Fruit fly (Drosophila melanogaster) whole organism, embryonic: ENCODE measurements around the gene CG32767.

Experiments
- Aef1 ChIP-seq: fragments of 200-800 bp; sonication (Bioruptor generic); IDR thresholded peaks from 3 replicates; pipeline ENCODE4 v1.3.6; 2022; ENCODE audit warnings: missing biosample characterization, missing genetic modification characterization
- CG10654 ChIP-seq: fragments of 200-800 bp; sonication (Bioruptor generic); optimal IDR thresholded peaks from 2 replicates; lab custom pipeline; 2016; ENCODE audit warnings: missing biosample characterization, missing genetic modification characterization
- CG14441 ChIP-seq: fragments of 200-800 bp; sonication (Bioruptor generic); IDR thresholded peaks from 2 replicates; pipeline ENCODE4 v1.3.6; 2022; ENCODE audit warnings: missing biosample characterization, missing genetic modification characterization
- CG18262 ChIP-seq: fragments of 200-800 bp; optimal IDR thresholded peaks from 3 replicates; lab custom pipeline; 2019; ENCODE audit warnings: missing biosample characterization, mild to moderate bottlenecking, missing genetic modification characterization, moderate library complexity
- CG18599 ChIP-seq: fragments of 200-800 bp; sonication (Bioruptor generic); optimal IDR thresholded peaks from 3 replicates; lab custom pipeline; 2017; ENCODE audit warnings: missing biosample characterization, missing genetic modification characterization, mild to moderate bottlenecking, moderate library complexity, missing genetic modification reagents
- CG3163 ChIP-seq: fragments of 200-800 bp; sonication (Bioruptor generic); optimal IDR thresholded peaks from 3 replicates; lab custom pipeline; 2016; ENCODE audit warnings: missing biosample characterization, missing genetic modification characterization
- CG43689 ChIP-seq: fragments of 200-800 bp; sonication (Bioruptor generic); IDR thresholded peaks from 2 replicates; pipeline ENCODE4 v1.3.6; 2022; ENCODE audit warnings: missing biosample characterization, missing genetic modification characterization
- CG8089 ChIP-seq: fragments of 200-800 bp; sonication (Bioruptor generic); optimal IDR thresholded peaks from 3 replicates; lab custom pipeline; 2016; ENCODE audit warnings: missing biosample characterization, missing genetic modification characterization
- CG8478 ChIP-seq: fragments of >200 bp; optimal IDR thresholded peaks from 2 replicates; lab custom pipeline; 2018
- CG8944 ChIP-seq: fragments of 200-800 bp; sonication (Bioruptor generic); optimal IDR thresholded peaks from 3 replicates; lab custom pipeline; 2016; ENCODE audit warnings: missing biosample characterization, missing genetic modification characterization
- CG9437 ChIP-seq: fragments of 200-800 bp; sonication (Bioruptor generic); optimal IDR thresholded peaks from 2 replicates; lab custom pipeline; 2018; ENCODE audit warnings: missing biosample characterization, mild to moderate bottlenecking, missing genetic modification characterization
- CG9727 ChIP-seq: fragments of 200-800 bp; sonication (Bioruptor generic); optimal IDR thresholded peaks from 3 replicates; lab custom pipeline; 2017; ENCODE audit warnings: missing biosample characterization, mild to moderate bottlenecking, missing genetic modification characterization
- CoRest ChIP-seq: fragments of 200-800 bp; sonication (Bioruptor generic); optimal IDR thresholded peaks from 3 replicates; lab custom pipeline; 2018; ENCODE audit warnings: missing biosample characterization, mild to moderate bottlenecking, missing genetic modification characterization, moderate library complexity
- D19A ChIP-seq: fragments of 200-800 bp; optimal IDR thresholded peaks from 3 replicates; lab custom pipeline; 2019; ENCODE audit warnings: missing biosample characterization, mild to moderate bottlenecking, missing genetic modification characterization, moderate library complexity
- Dbx ChIP-seq: fragments of 200-800 bp; sonication (Bioruptor generic); IDR thresholded peaks from 3 replicates; pipeline ENCODE4 v1.3.6; 2022; ENCODE audit warnings: missing biosample characterization, missing genetic modification characterization
- Hmx ChIP-seq: fragments of 200-800 bp; sonication (Bioruptor generic); optimal IDR thresholded peaks from 2 replicates; lab custom pipeline; 2016; ENCODE audit warnings: missing biosample characterization, missing genetic modification characterization
- Hr3 ChIP-seq: fragments of 200-800 bp; sonication (Bioruptor generic); optimal IDR thresholded peaks from 3 replicates; lab custom pipeline; 2016; ENCODE audit warnings: missing biosample characterization, missing genetic modification characterization
- Hr51 ChIP-seq, 2 experiments: fragments of 200-800 bp; sonication (Bioruptor generic); optimal IDR thresholded peaks; 2 replicates in 1 of 2; 3 replicates in 1 of 2; lab custom pipeline; 2016 to 2018; ENCODE audit warnings: missing biosample characterization in 2 of 2, missing genetic modification characterization in 2 of 2, mild to moderate bottlenecking in 1 of 2, moderate library complexity in 1 of 2
- Hsf ChIP-seq: fragments of 200-800 bp; sonication (Bioruptor generic); optimal IDR thresholded peaks from 3 replicates; lab custom pipeline; 2016; ENCODE audit warnings: missing biosample characterization, missing genetic modification characterization
- MBD-R2 ChIP-seq: fragments of 200-800 bp; sonication (Bioruptor generic); IDR thresholded peaks from 2 replicates; pipeline ENCODE4 v1.3.6; 2022; ENCODE audit warnings: missing biosample characterization, missing genetic modification characterization
- NFAT ChIP-seq: fragments of 200-800 bp; sonication (Bioruptor generic); IDR thresholded peaks from 2 replicates; pipeline ENCODE4 v1.3.6; 2022; ENCODE audit warnings: missing biosample characterization, missing genetic modification characterization
- al ChIP-seq: fragments of 200-800 bp; sonication (Bioruptor generic); IDR thresholded peaks from 2 replicates; pipeline ENCODE4 v1.3.6; 2022; ENCODE audit warnings: missing biosample characterization, missing genetic modification characterization
- bcd ChIP-seq: fragments of 200-800 bp; sonication (Bioruptor generic); optimal IDR thresholded peaks from 2 replicates; lab custom pipeline; 2017; ENCODE audit warnings: missing biosample characterization, mild to moderate bottlenecking, missing genetic modification characterization
- bowl ChIP-seq: fragments of 200-800 bp; sonication (Bioruptor generic); IDR thresholded peaks from 2 replicates; pipeline ENCODE4 v1.3.6; 2022; ENCODE audit warnings: missing biosample characterization, missing genetic modification characterization
- cg ChIP-seq: fragments of 200-800 bp; sonication (Bioruptor generic); optimal IDR thresholded peaks from 3 replicates; lab custom pipeline; 2019; ENCODE audit warnings: missing biosample characterization, mild to moderate bottlenecking, missing genetic modification characterization, moderate library complexity
- ci ChIP-seq: fragments of 200-800 bp; sonication (Bioruptor generic); IDR thresholded peaks from 3 replicates; pipeline ENCODE4 v1.3.6; 2022; ENCODE audit warnings: missing biosample characterization, missing genetic modification characterization
- corto ChIP-seq: fragments of 200-800 bp; sonication (Bioruptor generic); optimal IDR thresholded peaks from 2 replicates; lab custom pipeline; 2016; ENCODE audit warnings: missing biosample characterization, mild to moderate bottlenecking, missing genetic modification characterization, moderate library complexity
- cwo ChIP-seq: fragments of 200-800 bp; sonication (Bioruptor generic); optimal IDR thresholded peaks from 3 replicates; lab custom pipeline; 2017; ENCODE audit warnings: missing biosample characterization, missing genetic modification characterization, mild to moderate bottlenecking, moderate library complexity, missing genetic modification reagents
- dimm ChIP-seq: fragments of 200-800 bp; sonication (Bioruptor generic); IDR thresholded peaks from 2 replicates; pipeline ENCODE4 v1.3.6; 2022; ENCODE audit warnings: missing biosample characterization, missing genetic modification characterization
- dmrt99B ChIP-seq: fragments of 200-800 bp; sonication (Bioruptor generic); optimal IDR thresholded peaks from 2 replicates; lab custom pipeline; 2018; ENCODE audit warnings: missing biosample characterization, mild to moderate bottlenecking, missing genetic modification characterization, moderate library complexity
- dpn ChIP-seq, 2 experiments: fragments of 200-800 bp; sonication (Bioruptor generic); optimal IDR thresholded peaks; 3 replicates each; lab custom pipeline; 2016; ENCODE audit warnings: missing biosample characterization in 2 of 2, missing genetic modification characterization in 2 of 2
- ems ChIP-seq: fragments of 200-800 bp; sonication (Bioruptor generic); optimal IDR thresholded peaks from 3 replicates; lab custom pipeline; 2016; ENCODE audit warnings: missing biosample characterization, missing genetic modification characterization
- esg ChIP-seq: fragments of 200-800 bp; sonication (Bioruptor generic); conservative IDR thresholded peaks from 2 replicates; pipeline ENCODE4 v1.3.6; 2022; ENCODE audit warnings: missing biosample characterization, missing genetic modification characterization
- exex ChIP-seq: fragments of 200-800 bp; sonication (Bioruptor generic); optimal IDR thresholded peaks from 4 replicates; lab custom pipeline; 2018; ENCODE audit warnings: missing biosample characterization, mild to moderate bottlenecking, missing genetic modification characterization, moderate library complexity
- fd96Cb ChIP-seq: fragments of 200-800 bp; sonication (Bioruptor generic); optimal IDR thresholded peaks from 2 replicates; lab custom pipeline; 2018; ENCODE audit warnings: missing biosample characterization, mild to moderate bottlenecking, missing genetic modification characterization, moderate library complexity
- fu2 ChIP-seq: fragments of 200-800 bp; sonication (Bioruptor generic); optimal IDR thresholded peaks from 2 replicates; lab custom pipeline; 2016; ENCODE audit warnings: missing biosample characterization, missing genetic modification characterization
- gt ChIP-seq: fragments of 200-800 bp; sonication (Bioruptor generic); IDR thresholded peaks from 2 replicates; pipeline ENCODE4 v1.3.6; 2022; ENCODE audit warnings: missing biosample characterization, missing genetic modification characterization
- her ChIP-seq: fragments of 200-800 bp; sonication (Bioruptor generic); optimal IDR thresholded peaks from 2 replicates; lab custom pipeline; 2016; ENCODE audit warnings: missing biosample characterization, missing genetic modification characterization
- insv ChIP-seq, 2 experiments: fragments of 200-800 bp; sonication (Bioruptor generic); optimal IDR thresholded peaks; 3 replicates each; lab custom pipeline; 2016 to 2018; ENCODE audit warnings: missing biosample characterization in 2 of 2, missing genetic modification characterization in 2 of 2
- kay ChIP-seq: fragments of 200-800 bp; sonication (Bioruptor generic); optimal IDR thresholded peaks from 2 replicates; lab custom pipeline; 2016; ENCODE audit warnings: missing biosample characterization, missing genetic modification characterization
- lab ChIP-seq: fragments of 200-800 bp; sonication (Bioruptor generic); optimal IDR thresholded peaks from 3 replicates; lab custom pipeline; 2017; ENCODE audit warnings: missing biosample characterization, missing genetic modification characterization, mild to moderate bottlenecking, moderate library complexity, missing genetic modification reagents
- lmd ChIP-seq: fragments of 200-800 bp; sonication (Bioruptor generic); IDR thresholded peaks from 2 replicates; pipeline ENCODE4 v1.3.6; 2022; ENCODE audit warnings: missing biosample characterization, missing genetic modification characterization
- lola ChIP-seq, 3 experiments: fragments of >200 bp in 2 of 3; fragments of 200-800 bp in 1 of 3; sonication (Bioruptor generic) in 1 of 3; optimal IDR thresholded peaks; 2 replicates each; lab custom pipeline; 2017 to 2019; ENCODE audit warnings: missing biosample characterization in 3 of 3, missing genetic modification characterization in 3 of 3, mild to moderate bottlenecking in 1 of 3, moderate library complexity in 1 of 3
- oc ChIP-seq: fragments of 200-800 bp; sonication (Bioruptor generic); optimal IDR thresholded peaks from 2 replicates; lab custom pipeline; 2018; ENCODE audit warnings: missing biosample characterization, mild to moderate bottlenecking, missing genetic modification characterization, moderate library complexity
- pfk ChIP-seq: fragments of 200-800 bp; sonication (Bioruptor generic); optimal IDR thresholded peaks from 2 replicates; lab custom pipeline; 2018; ENCODE audit warnings: missing biosample characterization, mild to moderate bottlenecking, missing genetic modification characterization, moderate library complexity
- psq ChIP-seq: fragments of 200-800 bp; sonication (Bioruptor generic); optimal IDR thresholded peaks from 2 replicates; lab custom pipeline; 2017; ENCODE audit warnings: missing biosample characterization, missing genetic modification characterization
- salm ChIP-seq: fragments of 200-800 bp; sonication (Bioruptor generic); optimal IDR thresholded peaks from 2 replicates; lab custom pipeline; 2018; ENCODE audit warnings: missing biosample characterization, mild to moderate bottlenecking, missing genetic modification characterization
- trem ChIP-seq: fragments of 200-800 bp; optimal IDR thresholded peaks from 3 replicates; lab custom pipeline; 2019; ENCODE audit warnings: missing biosample characterization, mild to moderate bottlenecking, missing genetic modification characterization, moderate library complexity
- ttk ChIP-seq: fragments of 200-800 bp; sonication (Bioruptor generic); IDR thresholded peaks from 2 replicates; pipeline ENCODE4 v2.1.2; 2022; ENCODE audit warnings: missing biosample characterization, missing genetic modification characterization

The CG32767 gene

DNA sequence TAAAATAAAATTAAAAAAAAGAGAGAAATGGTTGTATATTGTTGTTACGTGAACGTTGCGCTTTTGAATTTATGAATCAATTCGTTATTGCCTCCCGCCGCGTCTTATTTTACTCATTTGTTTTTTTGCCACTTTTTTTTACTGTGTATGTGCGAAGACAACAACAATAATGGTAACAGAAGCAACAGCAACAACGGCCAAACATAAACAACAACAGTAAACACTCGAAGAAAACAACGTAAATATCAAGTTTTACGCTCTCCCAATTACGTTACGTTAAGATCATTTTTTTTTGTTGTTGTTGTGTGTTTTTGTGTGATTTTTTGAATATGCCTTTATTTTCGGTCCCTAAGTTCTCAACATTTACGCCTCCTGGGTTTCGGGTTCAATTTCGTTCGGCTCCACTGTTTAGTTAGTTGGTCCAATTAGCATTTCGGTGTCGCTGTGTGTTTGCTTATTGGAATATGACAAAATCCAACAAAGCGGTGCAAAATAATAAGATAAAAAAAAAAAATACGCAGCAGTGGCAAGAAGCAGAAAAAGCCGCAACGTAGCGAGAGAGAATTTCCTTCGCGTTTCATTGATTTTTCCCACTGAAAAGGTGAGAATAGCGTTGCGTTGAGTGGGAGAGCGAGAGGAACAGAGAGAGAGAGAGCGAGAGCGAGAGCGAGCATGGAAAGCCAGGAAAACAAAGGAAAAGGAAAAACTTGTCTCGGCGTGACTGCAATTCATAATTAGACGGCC, 1.6 kb upstream of the CG32767 start (continued):
- TF ChIP-seq oc: peak; percentile 13
- TF ChIP-seq D19A (tag; lab: Kevin White, UChicago): peak; percentile 31
- TF ChIP-seq exex: peak; percentile 7
- peak; percentile 38; the same call in 1 of the 2 replicates for TF ChIP-seq CG14441 (GFP tag; lab: Robert Waterston, UW)
- TF ChIP-seq MBD-R2 (GFP tag; lab: Robert Waterston, UW): 0 out of 2 replicates have a peak, but pooled peaks have one; percentile 6
- TF ChIP-seq CG8944 (GFP tag; lab: Kevin White, UChicago): no peak
- TF ChIP-seq Hmx: no peak
- no peak for TF ChIP-seq CG3163 (GFP tag; lab: Kevin White, UChicago)
- peak; percentile 98 for TF ChIP-seq CG9437 (GFP tag; lab: Kevin White, UChicago)
- peak; percentile 19 for TF ChIP-seq fd96Cb (tag; lab: Kevin White, UChicago)
- no peak for TF ChIP-seq CG8478 (lab: Kevin White, UChicago)
- TF ChIP-seq al (GFP tag; lab: Robert Waterston, UW): 0 out of 2 replicates have a peak, but pooled peaks have one; percentile 12
- TF ChIP-seq cwo (GFP tag; lab: Kevin White, UChicago): peak; percentile 36
- TF ChIP-seq NFAT (GFP tag; lab: Robert Waterston, UW): no peak
- TF ChIP-seq dmrt99B (tag; lab: Kevin White, UChicago): peak; percentile 57
- no peak for TF ChIP-seq ci (GFP tag; lab: Robert Waterston, UW)
- TF ChIP-seq lmd (GFP tag; lab: Robert Waterston, UW): peak; percentile 36; the same call in 1 of the 2 replicates
- TF ChIP-seq bowl (GFP tag; lab: Robert Waterston, UW): no peak
- TF ChIP-seq esg (GFP tag; lab: Robert Waterston, UW): 0 out of 2 replicates have a peak, but pooled peaks have one; percentile 10
- peak; percentile 20 to 27 for TF ChIP-seq dpn (GFP tag; optimal IDR thresholded peaks at IDR 0.05; lab: Kevin White, UChicago)
- peak; percentile 50 for TF ChIP-seq CG18262 (tag; lab: Kevin White, UChicago)
- TF ChIP-seq kay (GFP tag; lab: Kevin White, UChicago): peak; percentile 21
- TF ChIP-seq bcd (GFP tag; lab: Kevin White, UChicago): no peak
- peak; percentile 1 for TF ChIP-seq her (GFP tag; lab: Kevin White, UChicago)
- peak; percentile 70 for TF ChIP-seq CG9727 (GFP tag; lab: Kevin White, UChicago)
- no peak for TF ChIP-seq corto
- TF ChIP-seq fu2: no peak
- TF ChIP-seq salm (tag; lab: Kevin White, UChicago): peak; percentile 8
- TF ChIP-seq CG10654 (GFP tag; lab: Kevin White, UChicago): no peak
- peak; percentile 69; the same call in 2 of the 3 replicates for TF ChIP-seq Dbx (GFP tag; lab: Robert Waterston, UW)
- TF ChIP-seq CG8089 (GFP tag; lab: Kevin White, UChicago): peak; percentile 5
- TF ChIP-seq Aef1 (GFP tag; lab: Robert Waterston, UW): peak; percentile 43; the same call in 2 of the 3 replicates
- peak; percentile 96 to 99 for TF ChIP-seq insv (GFP tag; optimal IDR thresholded peaks at IDR 0.05; lab: Kevin White, UChicago)
- TF ChIP-seq cg (GFP tag; lab: Kevin White, UChicago): no peak
- TF ChIP-seq ems (GFP tag; lab: Kevin White, UChicago): no peak
- TF ChIP-seq CoRest (tag; lab: Kevin White, UChicago): peak; percentile 51
- TF ChIP-seq CG18599: peak; percentile 45
- TF ChIP-seq psq (GFP tag; lab: Kevin White, UChicago): no peak
- TF ChIP-seq lola (GFP tag; optimal IDR thresholded peaks at IDR 0.05; lab: Kevin White, UChicago): peak in 1 of 3 experiments; percentile 25
- peak; percentile 21 for TF ChIP-seq lab (GFP tag; lab: Kevin White, UChicago)
- TF ChIP-seq CG43689 (GFP tag; lab: Robert Waterston, UW): no peak
- no peak for TF ChIP-seq pfk (GFP tag; lab: Kevin White, UChicago)
- no peak for TF ChIP-seq ttk (GFP tag; lab: Robert Waterston, UW)
- peak in 1 of 2 experiments; percentile 57 for TF ChIP-seq Hr51 (GFP tag; optimal IDR thresholded peaks at IDR 0.05; lab: Kevin White, UChicago)
- TF ChIP-seq Hr3 (GFP tag; lab: Kevin White, UChicago): no peak
- TF ChIP-seq Hsf (GFP tag; lab: Kevin White, UChicago): no peak
- no peak for TF ChIP-seq trem
- TF ChIP-seq gt (GFP tag; lab: Robert Waterston, UW): no peak
- no peak for TF ChIP-seq dimm
